Worm (Caenorhabditis elegans) whole organism, L2 larva: Measurements from ENCODE around the gene xbx-3.

ENCODE experiments used
- egl-27 ChIP-seq: sonication (generic microtip); optimal IDR thresholded peaks from 3 replicates; lab custom pipeline; 2017; ENCODE audit warnings: missing biosample characterization, missing genetic modification reagents, missing genetic modification characterization
- snpc-4 ChIP-seq: fragments of 150-350 bp; optimal IDR thresholded peaks from 2 replicates; lab custom pipeline; 2014; ENCODE audit warnings: missing biosample characterization, missing genetic modification characterization
- unc-55 ChIP-seq: fragments of 150-350 bp; sonication (generic microtip); optimal IDR thresholded peaks from 3 replicates; lab custom pipeline; 2014; ENCODE audit warnings: missing biosample characterization, missing genetic modification reagents, missing genetic modification characterization

DNA sequence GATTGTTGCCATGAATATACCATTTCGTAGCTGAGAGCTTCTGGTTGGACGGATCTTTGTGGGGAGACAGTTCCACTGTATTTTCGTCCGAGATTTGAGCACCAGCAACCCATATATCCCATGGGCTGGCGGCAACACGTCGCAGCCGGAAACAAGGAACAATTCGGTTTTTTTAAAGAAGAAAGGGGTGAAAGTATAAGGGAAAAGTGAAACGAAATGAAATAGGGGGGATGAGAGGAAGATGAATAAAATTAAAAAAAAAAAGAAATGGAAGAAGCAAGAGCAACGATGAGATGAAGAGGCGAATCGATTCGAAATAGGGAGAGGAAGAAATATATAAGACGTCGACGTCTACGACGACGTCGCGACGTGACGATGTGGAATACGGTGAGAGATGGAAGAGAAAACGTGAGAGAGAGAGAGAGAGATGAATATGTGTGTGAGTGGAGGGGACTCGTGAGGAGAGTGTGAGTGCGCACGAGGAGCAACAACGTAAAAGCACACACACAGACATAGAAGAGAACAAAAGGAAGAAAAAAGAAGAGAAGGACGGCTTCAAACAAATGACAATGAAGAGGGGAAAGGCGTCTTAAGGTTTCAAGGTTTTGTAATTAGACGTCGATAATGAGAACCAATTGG, 19.2 kb upstream of the xbx-3 start, which contains the start of gene rgs-1:
- TF ChIP-seq egl-27 (tag; lab: Kevin White, UChicago), result no peak
- peak; percentile 89 for TF ChIP-seq unc-55 (GFP tag; lab: Kevin White, UChicago)
- TF ChIP-seq snpc-4 (tag; lab: Kevin White, UChicago), result no peak
